Worm (Caenorhabditis elegans) whole organism, young adult: ENCODE measurements around the gene pek-1.

ENCODE experiments used
- Y67H2A.10 ChIP-seq: fragments of 200-800 bp; sonication (Bioruptor generic); conservative IDR thresholded peaks from 2 replicates; pipeline ENCODE4 v1.3.6; 2022; ENCODE audit warnings: missing genetic modification reagents, missing genetic modification characterization, missing compliant biosample characterization
- Y79H2A.3 ChIP-seq: fragments of 200-800 bp; sonication (Bioruptor generic); conservative IDR thresholded peaks from 2 replicates; pipeline ENCODE4 v1.3.6; 2022; ENCODE audit warnings: missing genetic modification reagents, missing genetic modification characterization, missing compliant biosample characterization
- ZK185.1 ChIP-seq: sonication (generic microtip); optimal IDR thresholded peaks from 2 replicates; lab custom pipeline; 2016; ENCODE audit warnings: mild to moderate bottlenecking, missing genetic modification characterization, missing compliant biosample characterization; ENCODE audit not compliant: poor library complexity, severe bottlenecking
- egl-44 ChIP-seq: fragments of 200-800 bp; sonication (Bioruptor generic); IDR thresholded peaks from 2 replicates; pipeline ENCODE4 v1.3.6; 2022; ENCODE audit warnings: missing genetic modification reagents, missing genetic modification characterization, missing compliant biosample characterization
- hrde-1 ChIP-seq: sonication (generic microtip); optimal IDR thresholded peaks from 2 replicates; lab custom pipeline; 2016; ENCODE audit warnings: missing genetic modification characterization, mild to moderate bottlenecking, missing compliant biosample characterization, moderate library complexity, missing genotype, missing genetic modification reagents, borderline replicate concordance
- let-526 ChIP-seq: fragments of 200-800 bp; sonication (Bioruptor generic); IDR thresholded peaks from 2 replicates; pipeline ENCODE4 v1.3.6; 2022; ENCODE audit warnings: missing genetic modification reagents, missing genetic modification characterization, missing compliant biosample characterization
- nhr-27 ChIP-seq: fragments of 200-800 bp; sonication (Bioruptor generic); optimal IDR thresholded peaks from 2 replicates; lab custom pipeline; 2018; ENCODE audit warnings: mild to moderate bottlenecking, missing genetic modification characterization, moderate library complexity, missing compliant biosample characterization
- rcor-1 ChIP-seq: fragments of 200-800 bp; sonication (Bioruptor generic); IDR thresholded peaks from 2 replicates; pipeline ENCODE4 v1.3.6; 2022; ENCODE audit warnings: missing genetic modification reagents, missing genetic modification characterization, missing compliant biosample characterization
- repo-1 ChIP-seq: sonication (generic microtip); optimal IDR thresholded peaks from 2 replicates; lab custom pipeline; 2017; ENCODE audit warnings: mild to moderate bottlenecking, missing genetic modification characterization, missing compliant biosample characterization
- snpc-4 ChIP-seq, 5 experiments: fragments of 150-350 bp in 1 of 5; sonication (generic microtip) in 4 of 5; optimal IDR thresholded peaks; 2 replicates each; lab custom pipeline; 2014 to 2018; ENCODE audit warnings: missing genetic modification characterization in 5 of 5, missing biosample characterization in 3 of 5, antibody characterized with exemption in 2 of 5, mild to moderate bottlenecking in 2 of 5, missing compliant biosample characterization in 2 of 5, missing genotype in 2 of 5, moderate library complexity in 2 of 5, missing genetic modification reagents in 1 of 5
- tlf-1 ChIP-seq: fragments of 200-800 bp; sonication (Bioruptor generic); optimal IDR thresholded peaks from 2 replicates; lab custom pipeline; 2018; ENCODE audit warnings: mild to moderate bottlenecking, missing genetic modification characterization, missing compliant biosample characterization
- unc-130 ChIP-seq: sonication (generic microtip); optimal IDR thresholded peaks from 2 replicates; lab custom pipeline; 2016; ENCODE audit warnings: missing genetic modification reagents, missing genetic modification characterization, missing compliant biosample characterization

DNA sequence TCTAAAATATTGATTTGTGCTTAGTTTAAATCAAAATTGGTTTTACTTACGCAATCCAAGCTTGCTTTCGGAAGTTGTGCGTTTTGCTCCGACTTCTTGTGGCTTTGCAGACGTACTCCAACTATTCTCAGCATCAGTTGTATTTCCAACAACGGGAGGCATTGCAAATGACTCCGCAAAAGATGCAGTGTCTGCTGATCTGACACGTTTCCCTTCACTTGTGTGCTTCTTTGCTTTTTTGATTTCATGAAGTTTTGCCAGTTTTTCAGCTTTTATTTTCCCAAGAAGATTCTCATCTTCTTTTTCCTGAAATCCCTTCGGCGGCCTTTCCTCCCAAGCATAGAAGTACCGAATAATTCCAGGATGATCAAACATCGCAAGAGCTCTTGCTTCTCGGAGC, 3.0 kb downstream of the pek-1 start:
- no peak for TF ChIP-seq let-526 (GFP tag; lab: Robert Waterston, UW)
- no peak for TF ChIP-seq egl-44 (GFP tag; lab: Robert Waterston, UW)
- no peak for TF ChIP-seq nhr-27 (tag; lab: Kevin White, UChicago)
- no peak for TF ChIP-seq rcor-1
- no peak for TF ChIP-seq tlf-1
- TF ChIP-seq Y67H2A.10 (GFP tag; lab: Robert Waterston, UW), result no peak
- TF ChIP-seq ZK185.1, result no peak
- no peak for TF ChIP-seq snpc-4 (GFP tag; optimal IDR thresholded peaks at IDR 0.05; lab: Kevin White, UChicago)
- no peak for TF ChIP-seq snpc-4 (tag; optimal IDR thresholded peaks at IDR 0.05; lab: Kevin White, UChicago)
- TF ChIP-seq hrde-1 (tag; lab: Kevin White, UChicago), result no peak
- no peak for TF ChIP-seq Y79H2A.3
- TF ChIP-seq repo-1 (tag; lab: Kevin White, UChicago), result no peak
- no peak for TF ChIP-seq unc-130 (GFP tag; lab: Kevin White, UChicago)
